In genomic region chrV:19428097-19428496, ce11 we compare ENCODE assay signal across 5 worm cellular contexts.
TF ChIP-seq lines count a peak whose summit lies in the region.

No protein-coding gene starts in this region.

TF ChIP-seq in whole organism, L1 larva, 84 proteins besides CTCF, POLR2A, EP300 and RAD21:
- TF ChIP-seq nhr-71 (tag; optimal IDR thresholded peaks at IDR 0.05; lab: Kevin White, UChicago), result peak; percentile 24
- TF ChIP-seq snu-23 (GFP tag; optimal IDR thresholded peaks at IDR 0.05; lab: Kevin White, UChicago), result peak; percentile 55
- TF ChIP-seq blmp-1 (tag; optimal IDR thresholded peaks at IDR 0.05; lab: Kevin White, UChicago), result peak; percentile 20
- TF ChIP-seq lin-14 (GFP tag; optimal IDR thresholded peaks at IDR 0.05; lab: Kevin White, UChicago), result peak; percentile 61
- TF ChIP-seq nhr-90 (tag; optimal IDR thresholded peaks at IDR 0.05; lab: Kevin White, UChicago; ENCODE audit: poor library complexity), result peak; percentile 12
- no peak for TF ChIP-seq C34B4.2 (tag; optimal IDR thresholded peaks at IDR 0.05; lab: Kevin White, UChicago)
- TF ChIP-seq ceh-63 (GFP tag; optimal IDR thresholded peaks at IDR 0.05; lab: Kevin White, UChicago), result no peak
- no peak for TF ChIP-seq grh-1 (GFP tag; IDR thresholded peaks at IDR 0.05; lab: Robert Waterston, UW)
- peak; percentile 60 for TF ChIP-seq nhr-20 (tag; optimal IDR thresholded peaks at IDR 0.05; lab: Kevin White, UChicago)
- peak; percentile 88 for TF ChIP-seq nhr-85 (tag; lab: Kevin White, UChicago)

TF ChIP-seq in whole organism, L2 larva, 48 proteins besides CTCF, POLR2A, EP300 and RAD21:
- TF ChIP-seq nhr-25 (tag; optimal IDR thresholded peaks at IDR 0.05; lab: Kevin White, UChicago) (peak; percentile 23), ceh-82 (tag; optimal IDR thresholded peaks at IDR 0.05; lab: Kevin White, UChicago) (no peak)

TF ChIP-seq in whole organism, L3 larva, 47 proteins besides CTCF, POLR2A, EP300 and RAD21:
- no peak for TF ChIP-seq pha-4 (tag; optimal IDR thresholded peaks at IDR 0.05; lab: Kevin White, UChicago)
- peak; percentile 29 for TF ChIP-seq nhr-25 (tag; optimal IDR thresholded peaks at IDR 0.05; lab: Kevin White, UChicago)
- TF ChIP-seq elt-1 (tag; optimal IDR thresholded peaks at IDR 0.05; lab: Kevin White, UChicago), result peak; percentile 86
- TF ChIP-seq lin-15B (tag; optimal IDR thresholded peaks at IDR 0.05; lab: Kevin White, UChicago), result no peak
- TF ChIP-seq nhr-43 (tag; optimal IDR thresholded peaks at IDR 0.05; lab: Kevin White, UChicago; ENCODE audit: poor library complexity, severe bottlenecking), result peak; percentile 27

TF ChIP-seq in whole organism, L4 larva, 104 proteins besides CTCF, POLR2A, EP300 and RAD21:
- TF ChIP-seq unc-62 (GFP tag; optimal IDR thresholded peaks at IDR 0.05 in 1 of 2; lab: Kevin White, UChicago), result peak in 1 of 2 experiments; percentile 61
- no peak for TF ChIP-seq unc-62 (tag; optimal IDR thresholded peaks at IDR 0.05; lab: Kevin White, UChicago)
- no peak for TF ChIP-seq Y48G9A.11 (GFP tag; IDR thresholded peaks at IDR 0.05; lab: Robert Waterston, UW)
- TF ChIP-seq hlh-11 (tag; optimal IDR thresholded peaks at IDR 0.05; lab: Kevin White, UChicago), result peak; percentile 11
- peak; percentile 19 for TF ChIP-seq mxl-3 (GFP tag; optimal IDR thresholded peaks at IDR 0.05; lab: Kevin White, UChicago)
- peak; percentile 77 for TF ChIP-seq hlh-30 (tag; optimal IDR thresholded peaks at IDR 0.05; lab: Kevin White, UChicago; ENCODE audit: insufficient read depth)
- TF ChIP-seq zfp-2 (tag; optimal IDR thresholded peaks at IDR 0.05; lab: Kevin White, UChicago), result no peak

TF ChIP-seq in whole organism, young adult, 124 proteins besides CTCF, POLR2A, EP300 and RAD21:
- no peak for TF ChIP-seq repo-1 (tag; optimal IDR thresholded peaks at IDR 0.05; lab: Kevin White, UChicago)
- no peak for TF ChIP-seq attf-5 (GFP tag; optimal IDR thresholded peaks at IDR 0.05; lab: Kevin White, UChicago)
- TF ChIP-seq efl-1 (GFP tag; optimal IDR thresholded peaks at IDR 0.05; lab: Kevin White, UChicago), result no peak
- no peak for TF ChIP-seq lir-1 (GFP tag; conservative IDR thresholded peaks at IDR 0.05; lab: Robert Waterston, UW)
- no peak for TF ChIP-seq snpc-3.4 (tag; optimal IDR thresholded peaks at IDR 0.05; lab: Kevin White, UChicago)
- TF ChIP-seq zim-3 (tag; optimal IDR thresholded peaks at IDR 0.05; lab: Kevin White, UChicago), result peak; percentile 0
- no peak for TF ChIP-seq Y56A3A.18 (GFP tag; IDR thresholded peaks at IDR 0.05; lab: Robert Waterston, UW)
- no peak for TF ChIP-seq him-1 (tag; optimal IDR thresholded peaks at IDR 0.05; lab: Kevin White, UChicago)
- TF ChIP-seq lin-26 (GFP tag; IDR thresholded peaks at IDR 0.05; lab: Robert Waterston, UW), result 0 out of 2 replicates have a peak, but pooled peaks have one; percentile 26
TF ChIP-seq in whole organism, young adult: peak in this region for 2.
